Fruit fly (Drosophila melanogaster) whole organism, adult: ENCODE measurements around the gene wrd.

Source experiments
- CG11617 ChIP-seq: fragments of 200-800 bp; sonication (Bioruptor generic); optimal IDR thresholded peaks from 2 replicates; lab custom pipeline; 2017; ENCODE audit warnings: mild to moderate bottlenecking, missing biosample characterization, missing genetic modification reagents, missing genetic modification characterization
- CG12768 ChIP-seq: fragments of 200-800 bp; sonication (Bioruptor generic); optimal IDR thresholded peaks from 2 replicates; lab custom pipeline; 2017; ENCODE audit warnings: missing biosample characterization, missing genetic modification characterization, mild to moderate bottlenecking, moderate library complexity, missing genetic modification reagents
- CG14711 ChIP-seq: fragments of 200-800 bp; sonication (Bioruptor generic); optimal IDR thresholded peaks from 2 replicates; lab custom pipeline; 2018; ENCODE audit warnings: missing biosample characterization, mild to moderate bottlenecking, missing genetic modification characterization, moderate library complexity
- CG1620 ChIP-seq: fragments of 200-800 bp; sonication (Bioruptor generic); optimal IDR thresholded peaks from 2 replicates; lab custom pipeline; 2016; ENCODE audit warnings: missing biosample characterization, missing genetic modification characterization
- CG33017 ChIP-seq: fragments of 200-800 bp; sonication (Bioruptor generic); optimal IDR thresholded peaks from 2 replicates; lab custom pipeline; 2018; ENCODE audit warnings: missing biosample characterization, mild to moderate bottlenecking, missing genetic modification characterization, moderate library complexity
- CG5204 ChIP-seq: fragments of 200-800 bp; sonication (Bioruptor generic); optimal IDR thresholded peaks from 2 replicates; lab custom pipeline; 2016; ENCODE audit warnings: missing biosample characterization, missing genetic modification characterization
- CG7045 ChIP-seq: fragments of 200-800 bp; sonication (Bioruptor generic); optimal IDR thresholded peaks from 2 replicates; lab custom pipeline; 2017; ENCODE audit warnings: missing biosample characterization, mild to moderate bottlenecking, missing genetic modification characterization
- CG7101 ChIP-seq: fragments of 200-800 bp; sonication (Bioruptor generic); optimal IDR thresholded peaks from 2 replicates; lab custom pipeline; 2018; ENCODE audit warnings: missing biosample characterization, mild to moderate bottlenecking, missing genetic modification characterization, moderate library complexity
- Clk ChIP-seq: fragments of 200-800 bp; sonication (Bioruptor generic); optimal IDR thresholded peaks from 2 replicates; lab custom pipeline; 2017; ENCODE audit warnings: missing biosample characterization, missing genetic modification characterization
- Crg-1 ChIP-seq: fragments of 200-800 bp; sonication (Bioruptor generic); optimal IDR thresholded peaks from 2 replicates; lab custom pipeline; 2016; ENCODE audit warnings: missing biosample characterization, missing genetic modification characterization
- Hr96 ChIP-seq: fragments of 200-800 bp; sonication (Bioruptor generic); optimal IDR thresholded peaks from 2 replicates; lab custom pipeline; 2016; ENCODE audit warnings: missing biosample characterization, missing genetic modification characterization
- Mnt ChIP-seq: fragments of 200-800 bp; sonication (Bioruptor generic); optimal IDR thresholded peaks from 2 replicates; lab custom pipeline; 2016; ENCODE audit warnings: missing biosample characterization, mild to moderate bottlenecking, missing genetic modification characterization
- bab1 ChIP-seq: fragments of 200-800 bp; sonication (Bioruptor generic); optimal IDR thresholded peaks from 3 replicates; lab custom pipeline; 2019; ENCODE audit warnings: missing biosample characterization, mild to moderate bottlenecking, missing genetic modification characterization, moderate library complexity
- cic ChIP-seq: fragments of 200-800 bp; sonication (Bioruptor generic); optimal IDR thresholded peaks from 2 replicates; lab custom pipeline; 2017; ENCODE audit warnings: missing biosample characterization, mild to moderate bottlenecking, missing genetic modification characterization, moderate library complexity
- cnc ChIP-seq, 2 experiments: fragments of >200 bp; optimal IDR thresholded peaks; 2 replicates each; lab custom pipeline; 2017
- kay ChIP-seq: fragments of 200-800 bp; sonication (Bioruptor generic); peaks from one replicate; lab custom pipeline; 2016; ENCODE audit warnings: missing biosample characterization, missing genetic modification characterization, borderline replicate concordance
- ovo ChIP-seq: fragments of 200-800 bp; sonication (Bioruptor generic); optimal IDR thresholded peaks from 2 replicates; lab custom pipeline; 2016; ENCODE audit warnings: missing biosample characterization, missing genetic modification characterization
- pad ChIP-seq: fragments of 200-800 bp; sonication (Bioruptor generic); optimal IDR thresholded peaks from 3 replicates; lab custom pipeline; 2017; ENCODE audit warnings: missing biosample characterization, missing genetic modification characterization, mild to moderate bottlenecking, moderate library complexity, missing genetic modification reagents
- tj ChIP-seq: fragments of 200-800 bp; sonication (Bioruptor generic); optimal IDR thresholded peaks from 3 replicates; lab custom pipeline; 2017; ENCODE audit warnings: missing biosample characterization, mild to moderate bottlenecking, missing genetic modification characterization, moderate library complexity
- toe ChIP-seq: fragments of 200-800 bp; sonication (Bioruptor generic); optimal IDR thresholded peaks from 2 replicates; lab custom pipeline; 2016; ENCODE audit warnings: missing biosample characterization, missing genetic modification characterization

Gene wrd

dm6 chr3R:18226809-18227157 lies 59.2 kb downstream of the wrd start:
- no peak for TF ChIP-seq CG14711 (tag; lab: Kevin White, UChicago)

dm6 chr3R:18227385-18227784 lies 59.8 kb downstream of the wrd start:
- no peak for TF ChIP-seq toe (GFP tag; lab: Kevin White, UChicago)
- TF ChIP-seq CG33017: no peak
- no peak for TF ChIP-seq cic (GFP tag; lab: Kevin White, UChicago)
- TF ChIP-seq CG7045: no peak
- TF ChIP-seq tj: no peak
- TF ChIP-seq ovo (GFP tag; lab: Kevin White, UChicago): no peak
- TF ChIP-seq CG11617: no peak
- no peak for TF ChIP-seq CG1620 (GFP tag; lab: Kevin White, UChicago)
- TF ChIP-seq cnc (optimal IDR thresholded peaks at IDR 0.05; lab: Kevin White, UChicago): no peak
- no peak for TF ChIP-seq CG14711 (tag; lab: Kevin White, UChicago)
- no peak for TF ChIP-seq bab1
- TF ChIP-seq Crg-1: no peak
- TF ChIP-seq CG12768 (GFP tag; lab: Kevin White, UChicago): no peak
- TF ChIP-seq kay (GFP tag; lab: Kevin White, UChicago): no peak
- no peak for TF ChIP-seq CG5204 (GFP tag; lab: Kevin White, UChicago)
- TF ChIP-seq CG7101 (tag; lab: Kevin White, UChicago): no peak
- TF ChIP-seq Clk (GFP tag; lab: Kevin White, UChicago): no peak
- TF ChIP-seq Hr96: no peak
- TF ChIP-seq pad: no peak

dm6 chr3R:18228713-18229222 lies 61.2 kb downstream of the wrd start:
- no peak for TF ChIP-seq cic (GFP tag; lab: Kevin White, UChicago)
- TF ChIP-seq Mnt (GFP tag; lab: Kevin White, UChicago): no peak
- TF ChIP-seq CG14711 (tag; lab: Kevin White, UChicago): no peak
- TF ChIP-seq CG12768 (GFP tag; lab: Kevin White, UChicago): peak; percentile 40
